Fruit fly (Drosophila melanogaster) whole organism, embryonic: ENCODE results near the gene CG31798.
A peak's percentile ranks its signal among the peaks of the same experiment; 100 is the strongest.

Experiments used
- Abd-B ChIP-seq: fragments of 200-800 bp; sonication (Bioruptor generic); optimal IDR thresholded peaks from 2 replicates; lab custom pipeline; 2018; ENCODE audit warnings: missing biosample characterization, mild to moderate bottlenecking, missing genetic modification characterization, moderate library complexity
- Ada2b ChIP-seq: fragments of 200-800 bp; sonication (Bioruptor generic); IDR thresholded peaks from 2 replicates; pipeline ENCODE4 v1.3.6; 2022; ENCODE audit warnings: missing biosample characterization, missing genetic modification characterization
- Bdp1 ChIP-seq: fragments of 200-800 bp; sonication (Bioruptor generic); optimal IDR thresholded peaks from 3 replicates; lab custom pipeline; 2016; ENCODE audit warnings: missing biosample characterization, missing genetic modification characterization
- BtbVII ChIP-seq: fragments of 200-800 bp; sonication (Bioruptor generic); optimal IDR thresholded peaks from 3 replicates; lab custom pipeline; 2017; ENCODE audit warnings: missing biosample characterization, mild to moderate bottlenecking, missing genetic modification characterization
- CG11560 ChIP-seq: fragments of 200-800 bp; sonication (Bioruptor generic); IDR thresholded peaks from 3 replicates; pipeline ENCODE4 v1.3.6; 2022; ENCODE audit warnings: missing biosample characterization, missing genetic modification characterization
- CG12104 ChIP-seq: fragments of 200-800 bp; sonication (Bioruptor generic); optimal IDR thresholded peaks from 3 replicates; lab custom pipeline; 2016; ENCODE audit warnings: missing biosample characterization, missing genetic modification characterization
- CG12299 ChIP-seq: fragments of 200-800 bp; sonication (Bioruptor generic); optimal IDR thresholded peaks from 2 replicates; lab custom pipeline; 2018; ENCODE audit warnings: missing biosample characterization, mild to moderate bottlenecking, missing genetic modification characterization
- CG12659 ChIP-seq: fragments of 200-800 bp; sonication (Bioruptor generic); optimal IDR thresholded peaks from 3 replicates; lab custom pipeline; 2017; ENCODE audit warnings: mild to moderate bottlenecking, missing biosample characterization, missing genetic modification reagents, missing genetic modification characterization
- CG13287 ChIP-seq: fragments of 200-800 bp; sonication (Bioruptor generic); IDR thresholded peaks from 2 replicates; pipeline ENCODE4 v1.3.6; 2022; ENCODE audit warnings: missing biosample characterization, missing genetic modification characterization; ENCODE audit not compliant: partially characterized antibody
- CG16813 ChIP-seq: fragments of 200-800 bp; sonication (Bioruptor generic); IDR thresholded peaks from 3 replicates; pipeline ENCODE4 v1.3.6; 2022; ENCODE audit warnings: missing biosample characterization, missing genetic modification characterization; ENCODE audit not compliant: partially characterized antibody
- CG16815 ChIP-seq: fragments of 200-800 bp; sonication (Bioruptor generic); optimal IDR thresholded peaks from 3 replicates; lab custom pipeline; 2017; ENCODE audit warnings: missing biosample characterization, mild to moderate bottlenecking, missing genetic modification characterization
- CG17328 ChIP-seq: fragments of 200-800 bp; sonication (Bioruptor generic); IDR thresholded peaks from 2 replicates; pipeline ENCODE4 v1.3.6; 2022; ENCODE audit warnings: missing biosample characterization, missing genetic modification characterization
- CG17359 ChIP-seq: fragments of 200-800 bp; sonication (Bioruptor generic); optimal IDR thresholded peaks from 3 replicates; lab custom pipeline; 2018; ENCODE audit warnings: missing biosample characterization, mild to moderate bottlenecking, missing genetic modification characterization, moderate library complexity
- CG2116 ChIP-seq: fragments of 200-800 bp; sonication (Bioruptor generic); optimal IDR thresholded peaks from 3 replicates; lab custom pipeline; 2018; ENCODE audit warnings: missing biosample characterization, mild to moderate bottlenecking, missing genetic modification characterization
- CG31365 ChIP-seq: fragments of 200-800 bp; sonication (Bioruptor generic); optimal IDR thresholded peaks from 2 replicates; lab custom pipeline; 2018; ENCODE audit warnings: missing biosample characterization, mild to moderate bottlenecking, missing genetic modification characterization
- CG32767 ChIP-seq: fragments of 200-800 bp; sonication (Bioruptor generic); IDR thresholded peaks from 2 replicates; pipeline ENCODE4 v1.3.6; 2022; ENCODE audit warnings: missing biosample characterization, missing genetic modification characterization
- CG33213 ChIP-seq: fragments of 200-800 bp; sonication (Bioruptor generic); optimal IDR thresholded peaks from 3 replicates; lab custom pipeline; 2016; ENCODE audit warnings: missing biosample characterization, missing genetic modification characterization
- CG4424 ChIP-seq: fragments of 200-800 bp; sonication (Bioruptor generic); optimal IDR thresholded peaks from 3 replicates; lab custom pipeline; 2016; ENCODE audit warnings: missing biosample characterization, missing genetic modification characterization
- CG4617 ChIP-seq: fragments of 200-800 bp; sonication (Bioruptor generic); optimal IDR thresholded peaks from 3 replicates; lab custom pipeline; 2016; ENCODE audit warnings: missing biosample characterization, missing genetic modification characterization, borderline replicate concordance
- CG4820 ChIP-seq: fragments of 200-800 bp; sonication (Bioruptor generic); optimal IDR thresholded peaks from 3 replicates; lab custom pipeline; 2016; ENCODE audit warnings: missing biosample characterization, missing genetic modification characterization
- CG6791 ChIP-seq: fragments of 200-800 bp; sonication (Bioruptor generic); IDR thresholded peaks from 3 replicates; pipeline ENCODE4 v1.3.6; 2022; ENCODE audit warnings: missing biosample characterization, missing genetic modification characterization; ENCODE audit not compliant: partially characterized antibody
- CG6813 ChIP-seq: fragments of 200-800 bp; sonication (Bioruptor generic); optimal IDR thresholded peaks from 2 replicates; lab custom pipeline; 2017; ENCODE audit warnings: missing biosample characterization, missing genetic modification characterization, mild to moderate bottlenecking, moderate library complexity, missing genetic modification reagents
- CG7357 ChIP-seq: fragments of 200-800 bp; sonication (Bioruptor generic); IDR thresholded peaks from 3 replicates; pipeline ENCODE4 v1.3.6; 2022; ENCODE audit warnings: missing biosample characterization, missing genetic modification characterization
- CG7963 ChIP-seq: fragments of 200-800 bp; sonication (Bioruptor generic); IDR thresholded peaks from 3 replicates; pipeline ENCODE4 v1.3.6; 2022; ENCODE audit warnings: missing biosample characterization, missing genetic modification characterization; ENCODE audit not compliant: partially characterized antibody
- CG8478 ChIP-seq: fragments of >200 bp; optimal IDR thresholded peaks from 2 replicates; lab custom pipeline; 2018
- CG8924 ChIP-seq: fragments of 200-800 bp; optimal IDR thresholded peaks from 3 replicates; lab custom pipeline; 2019; ENCODE audit warnings: missing biosample characterization, mild to moderate bottlenecking, missing genetic modification characterization, moderate library complexity
- CG9817 ChIP-seq: fragments of 200-800 bp; sonication (Bioruptor generic); optimal IDR thresholded peaks from 2 replicates; lab custom pipeline; 2018; ENCODE audit warnings: missing biosample characterization, mild to moderate bottlenecking, missing genetic modification characterization, moderate library complexity
- Dad ChIP-seq: fragments of 200-800 bp; sonication (Bioruptor generic); optimal IDR thresholded peaks from 3 replicates; lab custom pipeline; 2016; ENCODE audit warnings: missing biosample characterization, missing genetic modification characterization
- Doc3 ChIP-seq: fragments of 200-800 bp; sonication (Bioruptor generic); IDR thresholded peaks from 3 replicates; pipeline ENCODE4 v1.3.6; 2022; ENCODE audit warnings: missing biosample characterization, missing genetic modification characterization; ENCODE audit not compliant: partially characterized antibody
- E2f1 ChIP-seq: fragments of 200-800 bp; sonication (Bioruptor generic); IDR thresholded peaks from 2 replicates; pipeline ENCODE4 v1.3.6; 2022; ENCODE audit warnings: missing biosample characterization, missing genetic modification characterization
- E2f2 ChIP-seq: fragments of 200-800 bp; sonication (Bioruptor generic); IDR thresholded peaks from 2 replicates; pipeline ENCODE4 v1.3.6; 2022; ENCODE audit warnings: missing biosample characterization, missing genetic modification characterization
- Eip74EF ChIP-seq, 2 experiments: fragments of 200-800 bp in 1 of 2; fragments of >200 bp in 1 of 2; sonication (Bioruptor generic) in 1 of 2; optimal IDR thresholded peaks; 2 replicates each; lab custom pipeline; 2017 to 2019; ENCODE audit warnings: missing biosample characterization in 2 of 2, missing genetic modification characterization in 2 of 2, mild to moderate bottlenecking in 1 of 2, moderate library complexity in 1 of 2
- Ets65A ChIP-seq: fragments of 200-800 bp; sonication (Bioruptor generic); peaks from one replicate; lab custom pipeline; 2016; ENCODE audit warnings: missing biosample characterization, missing genetic modification characterization
- H15 ChIP-seq: fragments of 200-800 bp; sonication (Bioruptor generic); IDR thresholded peaks from 3 replicates; pipeline ENCODE4 v1.3.6; 2022; ENCODE audit warnings: missing biosample characterization, missing genetic modification characterization
- NC2α ChIP-seq: fragments of 200-800 bp; sonication (Bioruptor generic); optimal IDR thresholded peaks from 2 replicates; lab custom pipeline; 2016; ENCODE audit warnings: missing biosample characterization, missing genetic modification characterization
- Sry-β ChIP-seq: fragments of 200-800 bp; sonication (Bioruptor generic); optimal IDR thresholded peaks from 2 replicates; lab custom pipeline; 2018; ENCODE audit warnings: missing biosample characterization, mild to moderate bottlenecking, missing genetic modification characterization, moderate library complexity
- Ssrp ChIP-seq: fragments of 200-800 bp; sonication (Bioruptor generic); optimal IDR thresholded peaks from 2 replicates; lab custom pipeline; 2018; ENCODE audit warnings: missing biosample characterization, mild to moderate bottlenecking, missing genetic modification characterization, moderate library complexity
- ash1 ChIP-seq: fragments of 200-800 bp; sonication (Bioruptor generic); optimal IDR thresholded peaks from 2 replicates; lab custom pipeline; 2018; ENCODE audit warnings: missing biosample characterization, mild to moderate bottlenecking, missing genetic modification characterization
- ato ChIP-seq: fragments of 200-800 bp; sonication (Bioruptor generic); IDR thresholded peaks from 2 replicates; pipeline ENCODE4 v1.3.6; 2022; ENCODE audit warnings: missing biosample characterization, missing genetic modification characterization; ENCODE audit not compliant: partially characterized antibody
- bbx ChIP-seq: fragments of 200-800 bp; sonication (Bioruptor generic); IDR thresholded peaks from 2 replicates; pipeline ENCODE4 v1.3.6; 2022; ENCODE audit warnings: missing biosample characterization, missing genetic modification characterization; ENCODE audit not compliant: partially characterized antibody
- br ChIP-seq: fragments of >200 bp; optimal IDR thresholded peaks from 2 replicates; lab custom pipeline; 2017
- ewg ChIP-seq: fragments of 200-800 bp; sonication (Bioruptor generic); optimal IDR thresholded peaks from 3 replicates; lab custom pipeline; 2017; ENCODE audit warnings: mild to moderate bottlenecking, missing biosample characterization, missing genetic modification reagents, missing genetic modification characterization
- fd96Cb ChIP-seq: fragments of 200-800 bp; sonication (Bioruptor generic); optimal IDR thresholded peaks from 2 replicates; lab custom pipeline; 2018; ENCODE audit warnings: missing biosample characterization, mild to moderate bottlenecking, missing genetic modification characterization, moderate library complexity
- nmo ChIP-seq: fragments of 200-800 bp; sonication (Bioruptor generic); optimal IDR thresholded peaks from 2 replicates; lab custom pipeline; 2018; ENCODE audit warnings: missing biosample characterization, mild to moderate bottlenecking, missing genetic modification characterization, moderate library complexity
- odd ChIP-seq: fragments of 200-800 bp; sonication (Bioruptor generic); optimal IDR thresholded peaks from 2 replicates; lab custom pipeline; 2017; ENCODE audit warnings: missing biosample characterization, mild to moderate bottlenecking, missing genetic modification characterization
- phol ChIP-seq: fragments of 200-800 bp; sonication (Bioruptor generic); optimal IDR thresholded peaks from 3 replicates; lab custom pipeline; 2018; ENCODE audit warnings: missing biosample characterization, mild to moderate bottlenecking, missing genetic modification characterization, moderate library complexity
- sisA ChIP-seq: fragments of 200-800 bp; sonication (Bioruptor generic); IDR thresholded peaks from 2 replicates; pipeline ENCODE4 v1.3.6; 2022; ENCODE audit warnings: missing biosample characterization, missing genetic modification characterization
- tap ChIP-seq: fragments of 200-800 bp; optimal IDR thresholded peaks from 3 replicates; lab custom pipeline; 2019; ENCODE audit warnings: missing biosample characterization, mild to moderate bottlenecking, missing genetic modification characterization, moderate library complexity
- unc-4 ChIP-seq: fragments of 200-800 bp; sonication (Bioruptor generic); IDR thresholded peaks from 2 replicates; pipeline ENCODE4 v1.3.6; 2022; ENCODE audit warnings: missing biosample characterization, missing genetic modification characterization; ENCODE audit not compliant: partially characterized antibody
- wdn ChIP-seq: fragments of 200-800 bp; sonication (Bioruptor generic); IDR thresholded peaks from 2 replicates; pipeline ENCODE4 v1.3.6; 2022; ENCODE audit warnings: missing biosample characterization, missing genetic modification characterization
- wek ChIP-seq: fragments of 200-800 bp; sonication (Bioruptor generic); optimal IDR thresholded peaks from 3 replicates; lab custom pipeline; 2018; ENCODE audit warnings: missing biosample characterization, mild to moderate bottlenecking, missing genetic modification characterization, moderate library complexity

The CG31798 gene

DNA sequence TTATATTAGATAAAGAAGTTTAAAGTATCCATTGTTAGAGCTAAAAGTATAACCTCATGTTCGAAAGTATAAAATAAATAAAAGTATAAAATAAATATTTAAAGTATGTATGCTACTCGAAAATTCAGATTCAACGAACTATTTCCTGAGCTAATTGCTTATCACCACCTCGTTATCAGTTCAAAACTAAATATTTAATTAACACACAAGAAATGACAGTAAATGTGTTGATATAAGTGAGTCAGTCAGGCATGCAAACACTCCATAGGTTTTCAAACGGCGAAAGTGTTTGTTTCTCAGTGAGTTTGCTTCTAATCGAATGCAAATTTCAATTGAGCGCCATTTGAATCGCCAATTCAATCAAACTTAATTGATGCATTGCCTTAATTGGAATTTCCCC is 40.3 kb downstream of the CG31798 start (continued):
- TF ChIP-seq CG4617 (no peak), Ets65A (no peak), ewg (GFP tag; lab: Kevin White, UChicago) (peak; percentile 16), CG16813 (GFP tag; lab: Robert Waterston, UW) (no peak), Bdp1 (GFP tag; lab: Kevin White, UChicago) (no peak), CG7963 (GFP tag; lab: Robert Waterston, UW) (no peak), Doc3 (GFP tag; lab: Robert Waterston, UW) (no peak), br (no peak), unc-4 (GFP tag; lab: Robert Waterston, UW) (no peak), CG17328 (no peak), Eip74EF (GFP tag; optimal IDR thresholded peaks at IDR 0.05; lab: Kevin White, UChicago) (peak in 1 of 2 experiments; percentile 63), CG11560 (tag; lab: Robert Waterston, UW) (no peak), CG6791 (GFP tag; lab: Robert Waterston, UW) (no peak), ato (GFP tag; lab: Robert Waterston, UW) (no peak), odd (GFP tag; lab: Kevin White, UChicago) (peak; percentile 70), CG17359 (peak; percentile 63), bbx (GFP tag; lab: Robert Waterston, UW) (no peak), wdn (GFP tag; lab: Robert Waterston, UW) (no peak), CG12659 (GFP tag; lab: Kevin White, UChicago) (peak; percentile 2), CG8924 (peak; percentile 55), CG4820 (no peak), NC2α (no peak), CG33213 (GFP tag; lab: Kevin White, UChicago) (peak; percentile 16), CG12104 (GFP tag; lab: Kevin White, UChicago) (peak; percentile 16), BtbVII (GFP tag; lab: Kevin White, UChicago) (peak; percentile 79), CG2116 (GFP tag; lab: Kevin White, UChicago) (no peak), Ssrp (tag; lab: Kevin White, UChicago) (no peak), Abd-B (GFP tag; lab: Kevin White, UChicago) (no peak), phol (tag; lab: Kevin White, UChicago) (no peak), tap (tag; lab: Kevin White, UChicago) (peak; percentile 75), Ada2b (GFP tag; lab: Robert Waterston, UW) (no peak), CG31365 (tag; lab: Kevin White, UChicago) (peak; percentile 66), E2f2 (GFP tag; lab: Robert Waterston, UW) (no peak), E2f1 (GFP tag; lab: Robert Waterston, UW) (no peak), CG16815 (GFP tag; lab: Kevin White, UChicago) (no peak), H15 (no peak), nmo (GFP tag; lab: Kevin White, UChicago) (no peak), CG12299 (tag; lab: Kevin White, UChicago) (peak; percentile 22), ash1 (GFP tag; lab: Kevin White, UChicago) (no peak), Dad (no peak), CG13287 (no peak), CG4424 (GFP tag; lab: Kevin White, UChicago) (no peak), CG8478 (lab: Kevin White, UChicago) (no peak), CG7357 (GFP tag; lab: Robert Waterston, UW) (no peak), sisA (GFP tag; lab: Robert Waterston, UW) (no peak), wek (GFP tag; lab: Kevin White, UChicago) (peak; percentile 85), CG6813 (peak; percentile 88), CG9817 (tag; lab: Kevin White, UChicago) (no peak), fd96Cb (tag; lab: Kevin White, UChicago) (no peak), CG32767 (GFP tag; lab: Robert Waterston, UW) (no peak), Sry-β (GFP tag; lab: Kevin White, UChicago) (peak; percentile 15)
